Fruit fly (Drosophila melanogaster) whole organism, pupa: Measurements from ENCODE around the gene dgt1.

Experiments used
- CG12605 ChIP-seq: fragments of 200-800 bp; sonication (Bioruptor generic); IDR thresholded peaks from 2 replicates; pipeline ENCODE4 v1.3.6; 2022; ENCODE audit warnings: missing biosample characterization, missing genetic modification characterization
- CG13204 ChIP-seq: fragments of 200-800 bp; sonication (Bioruptor generic); optimal IDR thresholded peaks from 2 replicates; lab custom pipeline; 2018; ENCODE audit warnings: missing biosample characterization, mild to moderate bottlenecking, missing genetic modification characterization, moderate library complexity
- CG14655 ChIP-seq: fragments of 200-800 bp; sonication (Bioruptor generic); optimal IDR thresholded peaks from 3 replicates; lab custom pipeline; 2017; ENCODE audit warnings: mild to moderate bottlenecking, missing biosample characterization, missing genetic modification reagents, missing genetic modification characterization
- CG15710 ChIP-seq: fragments of 200-800 bp; sonication (Bioruptor generic); optimal IDR thresholded peaks from 2 replicates; lab custom pipeline; 2018; ENCODE audit warnings: missing biosample characterization, mild to moderate bottlenecking, missing genetic modification characterization, moderate library complexity
- CG32121 ChIP-seq: fragments of 200-800 bp; sonication (Bioruptor generic); IDR thresholded peaks from 2 replicates; pipeline ENCODE4 v1.3.6; 2022; ENCODE audit warnings: missing biosample characterization, missing genetic modification characterization
- CG34367 ChIP-seq: fragments of 200-800 bp; sonication (Bioruptor generic); optimal IDR thresholded peaks from 2 replicates; lab custom pipeline; 2018; ENCODE audit warnings: missing biosample characterization, mild to moderate bottlenecking, missing genetic modification characterization
- CG8159 ChIP-seq: fragments of 200-800 bp; sonication (Bioruptor generic); optimal IDR thresholded peaks from 3 replicates; lab custom pipeline; 2018; ENCODE audit warnings: missing biosample characterization, mild to moderate bottlenecking, missing genetic modification characterization, moderate library complexity
- D1 ChIP-seq: fragments of 200-800 bp; sonication (Bioruptor generic); optimal IDR thresholded peaks from 2 replicates; lab custom pipeline; 2018; ENCODE audit warnings: missing biosample characterization, mild to moderate bottlenecking, missing genetic modification characterization, moderate library complexity
- EcR ChIP-seq: fragments of 200-800 bp; sonication (Bioruptor generic); optimal IDR thresholded peaks from 3 replicates; lab custom pipeline; 2019; ENCODE audit warnings: missing biosample characterization, missing genetic modification characterization, mild to moderate bottlenecking, moderate library complexity, missing genetic modification reagents
- Ets98B ChIP-seq: fragments of 200-800 bp; sonication (Bioruptor generic); IDR thresholded peaks from 2 replicates; pipeline ENCODE4 v1.3.6; 2022; ENCODE audit warnings: missing biosample characterization, missing genetic modification characterization
- Pif1B ChIP-seq: fragments of 200-800 bp; sonication (Bioruptor generic); optimal IDR thresholded peaks from 3 replicates; lab custom pipeline; 2016; ENCODE audit warnings: missing biosample characterization, missing genetic modification characterization
- gl ChIP-seq: fragments of 200-800 bp; sonication (Bioruptor generic); optimal IDR thresholded peaks from 2 replicates; lab custom pipeline; 2018; ENCODE audit warnings: missing biosample characterization, mild to moderate bottlenecking, missing genetic modification characterization
- rn ChIP-seq: fragments of 200-800 bp; sonication (Bioruptor generic); IDR thresholded peaks from 2 replicates; pipeline ENCODE4 v1.3.6; 2022; ENCODE audit warnings: missing biosample characterization, missing genetic modification characterization

DNA sequence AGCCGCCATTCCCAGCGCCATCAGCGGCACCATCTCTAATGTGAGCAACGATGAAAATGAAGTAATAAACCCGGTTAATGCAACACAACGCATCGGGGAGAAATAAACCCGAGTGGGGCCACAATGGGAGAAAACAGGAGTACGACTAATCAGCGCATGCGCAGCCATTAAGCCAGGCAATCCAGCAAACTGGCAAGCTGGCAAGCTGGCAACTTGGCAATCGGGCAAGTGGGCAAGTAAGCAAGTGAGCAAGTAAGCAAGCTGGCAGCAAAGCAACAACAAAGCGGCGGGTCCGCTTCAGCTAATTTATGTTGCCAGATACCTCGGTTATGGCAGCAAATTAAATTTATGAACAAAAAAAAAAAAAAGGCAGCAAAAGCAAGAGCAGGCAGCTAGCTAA lies 42.3 kb upstream of the dgt1 start:
- TF ChIP-seq Ets98B (GFP tag; lab: Robert Waterston, UW) = no peak
- no peak for TF ChIP-seq CG13204 (GFP tag; lab: Kevin White, UChicago)
- TF ChIP-seq CG32121 (GFP tag; lab: Robert Waterston, UW) = no peak
- no peak for TF ChIP-seq CG8159 (tag; lab: Kevin White, UChicago)
- no peak for TF ChIP-seq CG15710 (tag; lab: Kevin White, UChicago)
- TF ChIP-seq CG34367 (tag; lab: Kevin White, UChicago) = no peak
- TF ChIP-seq gl (tag; lab: Kevin White, UChicago) = no peak
- TF ChIP-seq rn (GFP tag; lab: Robert Waterston, UW) = no peak
- TF ChIP-seq EcR = no peak
- no peak for TF ChIP-seq D1 (tag; lab: Kevin White, UChicago)
- TF ChIP-seq CG14655 (GFP tag; lab: Kevin White, UChicago) = no peak
- TF ChIP-seq Pif1B (GFP tag; lab: Kevin White, UChicago) = no peak
- TF ChIP-seq CG12605 (GFP tag; lab: Robert Waterston, UW) = no peak
